Fruit fly (Drosophila melanogaster): Measurements from ENCODE around the gene Lgr3.

Lgr3 gene

DNA sequence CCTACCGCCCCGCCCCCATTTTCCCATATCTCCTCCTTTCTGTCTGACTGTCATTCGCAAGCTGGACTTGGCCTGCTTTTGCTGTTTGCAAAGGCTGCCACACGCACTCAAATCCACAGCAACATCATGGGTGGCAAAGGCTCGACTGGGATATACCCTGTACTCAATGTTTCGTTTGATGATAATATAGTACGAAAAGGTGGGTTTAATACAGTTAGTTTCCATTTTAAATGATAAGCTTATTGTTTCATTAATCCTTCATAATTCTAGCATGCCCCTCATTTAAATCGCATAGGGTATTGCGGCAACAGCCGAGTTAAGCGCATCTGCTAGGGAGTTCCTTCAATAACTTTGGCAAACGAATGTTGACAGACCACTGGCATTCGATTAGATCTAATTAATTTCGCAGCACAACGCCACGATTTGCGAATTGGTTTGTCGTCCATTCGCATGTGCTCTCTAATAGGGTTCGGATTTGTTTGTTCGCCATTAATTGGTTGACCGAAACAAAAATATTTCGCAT, 28.6 kb downstream of the Lgr3 start:
- TF ChIP-seq noc (tag; optimal IDR thresholded peaks at IDR 0.05): no peak

DNA sequence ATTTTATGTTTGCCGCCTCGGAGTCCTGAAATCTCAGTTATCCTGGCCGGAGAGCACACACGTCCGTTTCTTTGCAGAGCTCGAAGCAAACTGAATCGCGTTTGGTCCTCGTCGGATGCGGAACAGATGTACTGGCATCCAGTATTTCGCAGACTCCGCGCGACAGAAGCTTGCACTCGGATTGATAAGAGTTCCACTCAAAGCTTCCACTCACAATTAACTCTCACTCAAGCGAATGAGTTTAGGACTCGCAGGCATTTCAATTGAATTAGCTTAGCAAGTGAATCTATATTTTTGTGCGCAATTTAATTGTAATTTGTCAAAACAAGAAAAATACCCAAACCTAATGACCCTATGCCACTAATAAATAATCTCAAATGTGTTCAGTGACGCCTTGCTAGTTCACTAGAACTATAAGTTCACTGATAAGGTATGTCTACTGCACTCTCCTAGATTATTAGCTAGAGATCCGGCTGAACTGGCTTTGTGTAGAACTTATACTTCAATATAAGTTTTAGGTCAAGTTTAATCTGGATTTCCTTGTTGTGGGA, 54.5 kb downstream of the Lgr3 start:
- TF ChIP-seq noc (tag; optimal IDR thresholded peaks at IDR 0.05): peak; percentile 90

DNA sequence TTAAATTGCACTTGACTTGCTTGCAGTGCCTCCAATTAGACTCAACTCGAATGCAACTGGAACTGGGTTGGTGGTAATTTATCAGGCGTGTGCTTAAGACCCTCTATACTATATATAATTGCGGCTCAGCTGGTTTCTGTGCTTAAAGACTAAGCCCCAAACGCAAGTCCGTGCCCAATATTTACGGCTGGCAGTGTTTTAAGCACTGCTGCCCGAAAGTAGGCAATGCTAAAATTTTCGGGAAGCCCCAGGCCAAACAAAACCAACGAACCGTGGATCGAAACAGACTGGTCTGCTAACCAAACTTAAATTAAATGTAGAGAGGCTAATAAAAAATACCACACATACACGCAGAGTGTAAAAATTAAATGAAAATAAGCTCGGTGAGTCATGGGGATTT, 55.4 kb downstream of the Lgr3 start:
- no peak for TF ChIP-seq noc (tag; optimal IDR thresholded peaks at IDR 0.05)

DNA sequence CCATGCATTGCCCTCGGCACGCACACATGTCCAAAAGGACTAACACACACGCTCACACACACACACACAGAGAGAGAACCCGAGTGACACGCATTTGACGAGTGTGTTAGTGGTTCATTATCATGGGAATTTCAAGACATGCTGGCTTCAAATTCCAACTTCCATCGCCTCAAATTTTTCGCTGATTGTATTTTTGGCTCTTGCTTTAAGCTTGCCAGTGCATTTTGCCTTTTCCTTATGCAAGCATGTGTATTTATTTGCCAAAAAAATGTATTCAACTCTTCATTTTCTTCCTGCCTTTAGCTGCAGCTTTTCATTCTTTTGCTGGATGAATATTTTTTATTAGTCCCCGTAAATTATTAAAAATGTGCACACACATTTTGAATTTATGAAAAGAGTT, 58.2 kb downstream of the Lgr3 start:
- TF ChIP-seq noc (tag; optimal IDR thresholded peaks at IDR 0.05): no peak

Measured in whole organism, larva.